Fruit fly (Drosophila melanogaster) whole organism, embryonic: ENCODE data around the gene CG14440.
A peak's percentile ranks its signal among the peaks of the same experiment; 100 is the strongest.

ENCODE experiments used
- B-H2 ChIP-seq: fragments of 200-800 bp; sonication (Bioruptor generic); optimal IDR thresholded peaks from 2 replicates; lab custom pipeline; 2018; ENCODE audit warnings: missing biosample characterization, mild to moderate bottlenecking, missing genetic modification characterization
- BEAF-32 ChIP-seq: fragments of 200-800 bp; sonication (Bioruptor generic); optimal IDR thresholded peaks from 3 replicates; lab custom pipeline; 2017; ENCODE audit warnings: missing biosample characterization, missing genetic modification characterization, mild to moderate bottlenecking, moderate library complexity, missing genetic modification reagents
- Blimp-1 ChIP-seq: fragments of 200-800 bp; sonication (Bioruptor generic); optimal IDR thresholded peaks from 3 replicates; lab custom pipeline; 2018; ENCODE audit warnings: missing biosample characterization, missing genetic modification characterization, mild to moderate bottlenecking, moderate library complexity, missing genetic modification reagents
- CG10462 ChIP-seq: fragments of 200-800 bp; sonication (Bioruptor generic); optimal IDR thresholded peaks from 2 replicates; lab custom pipeline; 2016; ENCODE audit warnings: missing biosample characterization, missing genetic modification characterization
- CG12236 ChIP-seq: fragments of 200-800 bp; sonication (Bioruptor generic); optimal IDR thresholded peaks from 2 replicates; lab custom pipeline; 2016; ENCODE audit warnings: missing biosample characterization, missing genetic modification characterization
- CG12391 ChIP-seq: fragments of 200-800 bp; sonication (Bioruptor generic); optimal IDR thresholded peaks from 3 replicates; lab custom pipeline; 2018; ENCODE audit warnings: missing biosample characterization, mild to moderate bottlenecking, missing genetic modification characterization, moderate library complexity
- CG13287 ChIP-seq: fragments of 200-800 bp; sonication (Bioruptor generic); IDR thresholded peaks from 2 replicates; pipeline ENCODE4 v1.3.6; 2022; ENCODE audit warnings: missing biosample characterization, missing genetic modification characterization; ENCODE audit not compliant: partially characterized antibody
- CG13775 ChIP-seq: fragments of 200-800 bp; sonication (Bioruptor generic); optimal IDR thresholded peaks from 3 replicates; lab custom pipeline; 2017; ENCODE audit warnings: missing biosample characterization, mild to moderate bottlenecking, missing genetic modification characterization
- CG14050 ChIP-seq: fragments of 200-800 bp; sonication (Bioruptor generic); IDR thresholded peaks from 3 replicates; pipeline ENCODE4 v1.3.6; 2022; ENCODE audit warnings: missing biosample characterization, missing genetic modification characterization
- CG15514 ChIP-seq: fragments of 200-800 bp; sonication (Bioruptor generic); optimal IDR thresholded peaks from 3 replicates; lab custom pipeline; 2017; ENCODE audit warnings: missing biosample characterization, missing genetic modification characterization, mild to moderate bottlenecking, moderate library complexity, missing genetic modification reagents
- CG2678 ChIP-seq: fragments of 200-800 bp; sonication (Bioruptor generic); optimal IDR thresholded peaks from 3 replicates; lab custom pipeline; 2019; ENCODE audit warnings: missing biosample characterization, mild to moderate bottlenecking, missing genetic modification characterization, moderate library complexity
- CG3163 ChIP-seq: fragments of 200-800 bp; sonication (Bioruptor generic); optimal IDR thresholded peaks from 3 replicates; lab custom pipeline; 2016; ENCODE audit warnings: missing biosample characterization, missing genetic modification characterization
- CG34422 ChIP-seq: fragments of 200-800 bp; sonication (Bioruptor generic); IDR thresholded peaks from 3 replicates; pipeline ENCODE4 v1.3.6; 2022; ENCODE audit warnings: missing biosample characterization, missing genetic modification characterization
- CG4424 ChIP-seq: fragments of 200-800 bp; sonication (Bioruptor generic); optimal IDR thresholded peaks from 3 replicates; lab custom pipeline; 2016; ENCODE audit warnings: missing biosample characterization, missing genetic modification characterization
- CG4730 ChIP-seq: fragments of 200-800 bp; sonication (Bioruptor generic); IDR thresholded peaks from 2 replicates; pipeline ENCODE4 v1.3.6; 2022; ENCODE audit warnings: missing biosample characterization, missing genetic modification characterization
- CG7745 ChIP-seq: fragments of 200-800 bp; sonication (Bioruptor generic); optimal IDR thresholded peaks from 2 replicates; lab custom pipeline; 2018; ENCODE audit warnings: missing biosample characterization, mild to moderate bottlenecking, missing genetic modification characterization, moderate library complexity
- CG8478 ChIP-seq: fragments of >200 bp; optimal IDR thresholded peaks from 2 replicates; lab custom pipeline; 2018
- CG8765 ChIP-seq: fragments of 200-800 bp; sonication (Bioruptor generic); IDR thresholded peaks from 2 replicates; pipeline ENCODE4 v1.3.6; 2022; ENCODE audit warnings: missing biosample characterization, missing genetic modification characterization
- CG9609 ChIP-seq: fragments of 200-800 bp; sonication (Bioruptor generic); optimal IDR thresholded peaks from 3 replicates; lab custom pipeline; 2016; ENCODE audit warnings: missing biosample characterization, missing genetic modification characterization
- CG9797 ChIP-seq: fragments of 200-800 bp; sonication (Bioruptor generic); optimal IDR thresholded peaks from 3 replicates; lab custom pipeline; 2018; ENCODE audit warnings: missing biosample characterization, mild to moderate bottlenecking, missing genetic modification characterization
- CTCF ChIP-seq: fragments of 200-800 bp; sonication (Bioruptor generic); optimal IDR thresholded peaks from 2 replicates; lab custom pipeline; 2017; ENCODE audit warnings: missing biosample characterization, mild to moderate bottlenecking, missing genetic modification characterization, moderate library complexity
- D ChIP-seq, 2 experiments: fragments of 200-800 bp in 1 of 2; fragments of >200 bp in 1 of 2; sonication (Bioruptor generic) in 1 of 2; optimal IDR thresholded peaks; 2 replicates in 1 of 2; 3 replicates in 1 of 2; lab custom pipeline; 2017; ENCODE audit warnings: mild to moderate bottlenecking in 1 of 2, missing biosample characterization in 1 of 2, missing genetic modification characterization in 1 of 2, missing genetic modification reagents in 1 of 2
- D19A ChIP-seq: fragments of 200-800 bp; optimal IDR thresholded peaks from 3 replicates; lab custom pipeline; 2019; ENCODE audit warnings: missing biosample characterization, mild to moderate bottlenecking, missing genetic modification characterization, moderate library complexity
- Dll ChIP-seq: fragments of 200-800 bp; sonication (Bioruptor generic); IDR thresholded peaks from 4 replicates; pipeline ENCODE4 v1.3.6; 2022; ENCODE audit warnings: missing biosample characterization, missing genetic modification characterization; ENCODE audit not compliant: partially characterized antibody
- Ets97D ChIP-seq: fragments of 200-800 bp; sonication (Bioruptor generic); optimal IDR thresholded peaks from 3 replicates; lab custom pipeline; 2016; ENCODE audit warnings: missing biosample characterization, missing genetic modification characterization
- Fer3 ChIP-seq: fragments of 200-800 bp; sonication (Bioruptor generic); optimal IDR thresholded peaks from 2 replicates; lab custom pipeline; 2018; ENCODE audit warnings: missing biosample characterization, mild to moderate bottlenecking, missing genetic modification characterization, moderate library complexity
- HHEX ChIP-seq: fragments of 200-800 bp; sonication (Bioruptor generic); optimal IDR thresholded peaks from 3 replicates; lab custom pipeline; 2017; ENCODE audit warnings: missing biosample characterization, mild to moderate bottlenecking, missing genetic modification characterization, missing genetic modification reagents
- MESR4 ChIP-seq: fragments of 200-800 bp; sonication (Bioruptor generic); optimal IDR thresholded peaks from 2 replicates; lab custom pipeline; 2018; ENCODE audit warnings: missing biosample characterization, mild to moderate bottlenecking, missing genetic modification characterization, moderate library complexity
- Max ChIP-seq: fragments of 200-800 bp; sonication (Bioruptor generic); optimal IDR thresholded peaks from 2 replicates; lab custom pipeline; 2016; ENCODE audit warnings: missing biosample characterization, mild to moderate bottlenecking, missing genetic modification characterization
- Nf-YC ChIP-seq: fragments of 200-800 bp; optimal IDR thresholded peaks from 3 replicates; lab custom pipeline; 2019; ENCODE audit warnings: missing biosample characterization, mild to moderate bottlenecking, missing genetic modification characterization, moderate library complexity
- Scr ChIP-seq: fragments of 200-800 bp; sonication (Bioruptor generic); IDR thresholded peaks from 2 replicates; pipeline ENCODE4 v1.3.6; 2022; ENCODE audit warnings: missing biosample characterization, missing genetic modification characterization; ENCODE audit not compliant: partially characterized antibody
- Sox102F ChIP-seq: fragments of 200-800 bp; sonication (Bioruptor generic); optimal IDR thresholded peaks from 2 replicates; lab custom pipeline; 2018; ENCODE audit warnings: missing biosample characterization, mild to moderate bottlenecking, missing genetic modification characterization, moderate library complexity
- ab ChIP-seq: fragments of 200-800 bp; sonication (Bioruptor generic); optimal IDR thresholded peaks from 2 replicates; lab custom pipeline; 2016; ENCODE audit warnings: missing biosample characterization, missing genetic modification characterization
- aop ChIP-seq: fragments of 200-800 bp; sonication (Bioruptor generic); IDR thresholded peaks from 2 replicates; pipeline ENCODE4 v1.3.6; 2022; ENCODE audit warnings: missing biosample characterization, missing genetic modification characterization
- ci ChIP-seq: fragments of 200-800 bp; sonication (Bioruptor generic); IDR thresholded peaks from 3 replicates; pipeline ENCODE4 v1.3.6; 2022; ENCODE audit warnings: missing biosample characterization, missing genetic modification characterization
- crp ChIP-seq, 2 experiments: fragments of 200-800 bp; sonication (Bioruptor generic); optimal IDR thresholded peaks; 2 replicates in 1 of 2; 3 replicates in 1 of 2; lab custom pipeline; 2017; ENCODE audit warnings: missing biosample characterization in 2 of 2, missing genetic modification characterization in 2 of 2, mild to moderate bottlenecking in 1 of 2, moderate library complexity in 1 of 2
- dati ChIP-seq: fragments of 200-800 bp; sonication (Bioruptor generic); IDR thresholded peaks from 2 replicates; pipeline ENCODE4 v1.3.6; 2022; ENCODE audit warnings: missing biosample characterization, missing genetic modification characterization
- disco-r ChIP-seq: fragments of 200-800 bp; sonication (Bioruptor generic); optimal IDR thresholded peaks from 2 replicates; lab custom pipeline; 2016; ENCODE audit warnings: missing biosample characterization, missing genetic modification characterization
- dmrt11E ChIP-seq: fragments of 200-800 bp; sonication (Bioruptor generic); optimal IDR thresholded peaks from 3 replicates; lab custom pipeline; 2018; ENCODE audit warnings: missing biosample characterization, mild to moderate bottlenecking, missing genetic modification characterization, moderate library complexity
- emc ChIP-seq: fragments of 200-800 bp; sonication (Bioruptor generic); optimal IDR thresholded peaks from 2 replicates; lab custom pipeline; 2016; ENCODE audit warnings: missing biosample characterization, missing genetic modification characterization
- hb ChIP-seq: fragments of 200-800 bp; sonication (Bioruptor generic); IDR thresholded peaks from 3 replicates; pipeline ENCODE4 v1.3.6; 2022; ENCODE audit warnings: missing biosample characterization, missing genetic modification characterization; ENCODE audit not compliant: partially characterized antibody
- her ChIP-seq: fragments of 200-800 bp; sonication (Bioruptor generic); optimal IDR thresholded peaks from 2 replicates; lab custom pipeline; 2016; ENCODE audit warnings: missing biosample characterization, missing genetic modification characterization
- inv ChIP-seq: fragments of 200-800 bp; sonication (Bioruptor generic); IDR thresholded peaks from 2 replicates; pipeline ENCODE4 v1.3.6; 2022; ENCODE audit warnings: missing biosample characterization, missing genetic modification characterization; ENCODE audit not compliant: partially characterized antibody
- kah ChIP-seq: fragments of 200-800 bp; sonication (Bioruptor generic); optimal IDR thresholded peaks from 2 replicates; lab custom pipeline; 2018; ENCODE audit warnings: missing biosample characterization, mild to moderate bottlenecking, missing genetic modification characterization
- lbe ChIP-seq: fragments of 200-800 bp; sonication (Bioruptor generic); optimal IDR thresholded peaks from 2 replicates; lab custom pipeline; 2016; ENCODE audit warnings: missing biosample characterization, mild to moderate bottlenecking, missing genetic modification characterization
- p53 ChIP-seq: fragments of 200-800 bp; sonication (Bioruptor generic); optimal IDR thresholded peaks from 2 replicates; lab custom pipeline; 2016; ENCODE audit warnings: missing biosample characterization, missing genetic modification characterization
- pnt ChIP-seq: fragments of 200-800 bp; sonication (Bioruptor generic); optimal IDR thresholded peaks from 3 replicates; lab custom pipeline; 2016; ENCODE audit warnings: missing biosample characterization, missing genetic modification characterization
- ssp ChIP-seq: fragments of 200-800 bp; sonication (Bioruptor generic); IDR thresholded peaks from 2 replicates; pipeline ENCODE4 v1.3.6; 2022; ENCODE audit warnings: missing biosample characterization, missing genetic modification characterization
- usp ChIP-seq: fragments of >200 bp; optimal IDR thresholded peaks from 2 replicates; lab custom pipeline; 2017; ENCODE audit warnings: missing biosample characterization, missing genetic modification characterization
- vnd ChIP-seq: fragments of 200-800 bp; sonication (Bioruptor generic); IDR thresholded peaks from 3 replicates; pipeline ENCODE4 v1.3.6; 2022; ENCODE audit warnings: missing biosample characterization, missing genetic modification characterization; ENCODE audit not compliant: partially characterized antibody

CG14440 gene

DNA sequence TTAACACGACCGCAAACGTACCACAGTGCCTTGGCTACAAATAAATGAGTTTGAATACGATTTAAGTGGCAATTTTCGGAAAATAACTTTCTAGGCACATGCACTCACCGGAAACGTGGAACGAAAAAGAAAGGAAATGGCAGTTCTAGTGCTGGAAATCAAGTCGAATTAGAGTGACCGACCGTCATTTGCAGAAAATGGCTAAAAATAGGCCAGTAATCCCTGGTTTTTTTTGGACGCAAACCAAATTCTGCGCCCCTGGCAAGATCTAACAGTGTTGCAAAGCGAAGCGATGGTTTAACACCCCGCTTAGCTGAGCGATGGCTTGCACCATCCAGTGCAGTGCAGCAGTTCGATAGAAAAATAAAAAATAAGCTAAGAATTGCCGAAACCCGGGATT lies 45.7 kb upstream of the CG14440 start, which contains the start of gene RpL17 (continued):
- TF ChIP-seq CG4730 (GFP tag; lab: Robert Waterston, UW), result peak; percentile 51; the same call in 1 of the 2 replicates
- peak; percentile 80 for TF ChIP-seq disco-r (GFP tag; lab: Kevin White, UChicago)
- peak; percentile 78 for TF ChIP-seq CG34422
- peak; percentile 77 for TF ChIP-seq Fer3 (tag; lab: Kevin White, UChicago)
- peak; percentile 99 for TF ChIP-seq Ets97D (GFP tag; lab: Kevin White, UChicago)
- TF ChIP-seq Sox102F (GFP tag; lab: Kevin White, UChicago), result peak; percentile 55
- TF ChIP-seq Nf-YC, result peak; percentile 8
- no peak for TF ChIP-seq D19A (tag; lab: Kevin White, UChicago)
- TF ChIP-seq dati, result peak; percentile 79
- TF ChIP-seq Max, result peak; percentile 57
- peak; percentile 82 for TF ChIP-seq CG12391 (tag; lab: Kevin White, UChicago)
- peak; percentile 63 for TF ChIP-seq pnt (GFP tag; lab: Kevin White, UChicago)
- TF ChIP-seq B-H2, result peak; percentile 89
- TF ChIP-seq crp (GFP tag; optimal IDR thresholded peaks at IDR 0.05; lab: Kevin White, UChicago), result peak in 1 of 2 experiments; percentile 57
- TF ChIP-seq CG7745 (tag; lab: Kevin White, UChicago), result peak; percentile 33
- TF ChIP-seq ci, result peak; percentile 98
- TF ChIP-seq BEAF-32 (GFP tag; lab: Kevin White, UChicago), result peak; percentile 55
- peak; percentile 36; the same call in 1 of the 2 replicates for TF ChIP-seq CG13287 (GFP tag; lab: Robert Waterston, UW)
- no peak for TF ChIP-seq hb (GFP tag; lab: Robert Waterston, UW)
- TF ChIP-seq Scr (GFP tag; lab: Robert Waterston, UW), result no peak
- peak; percentile 84 for TF ChIP-seq HHEX (GFP tag; lab: Kevin White, UChicago)
- TF ChIP-seq CG14050 (GFP tag; lab: Robert Waterston, UW), result peak; percentile 69; the same call in 2 of the 3 replicates
- TF ChIP-seq p53 (GFP tag; lab: Kevin White, UChicago), result peak; percentile 74
- TF ChIP-seq CG8765, result no peak
- TF ChIP-seq CG9797 (GFP tag; lab: Kevin White, UChicago), result peak; percentile 83
- peak; percentile 50 for TF ChIP-seq Blimp-1
- TF ChIP-seq CG8478 (lab: Kevin White, UChicago), result no peak
- peak; percentile 61 for TF ChIP-seq CTCF (GFP tag; lab: Kevin White, UChicago)
- TF ChIP-seq CG10462 (GFP tag; lab: Kevin White, UChicago), result peak; percentile 46
- TF ChIP-seq lbe (GFP tag; lab: Kevin White, UChicago), result peak; percentile 54
- TF ChIP-seq D (optimal IDR thresholded peaks at IDR 0.05; lab: Kevin White, UChicago), result peak; percentile 17
- TF ChIP-seq D (GFP tag; optimal IDR thresholded peaks at IDR 0.05; lab: Kevin White, UChicago), result peak; percentile 54
- peak; percentile 70 for TF ChIP-seq CG2678 (tag; lab: Kevin White, UChicago)
- TF ChIP-seq vnd (GFP tag; lab: Robert Waterston, UW), result no peak
- TF ChIP-seq her (GFP tag; lab: Kevin White, UChicago), result peak; percentile 83
- TF ChIP-seq aop (GFP tag; lab: Robert Waterston, UW), result no peak
- TF ChIP-seq CG4424 (GFP tag; lab: Kevin White, UChicago), result peak; percentile 63
- TF ChIP-seq MESR4 (GFP tag; lab: Kevin White, UChicago), result peak; percentile 91
- TF ChIP-seq CG9609 (GFP tag; lab: Kevin White, UChicago), result peak; percentile 84
- TF ChIP-seq dmrt11E, result peak; percentile 77
- TF ChIP-seq ssp (GFP tag; lab: Robert Waterston, UW), result peak; percentile 65
- TF ChIP-seq kah (GFP tag; lab: Kevin White, UChicago), result peak; percentile 52
- no peak for TF ChIP-seq Dll (GFP tag; lab: Robert Waterston, UW)
- TF ChIP-seq inv, result no peak; the same call in 1 of the 2 replicates
- TF ChIP-seq emc (GFP tag; lab: Kevin White, UChicago), result peak; percentile 73
- peak; percentile 88 for TF ChIP-seq CG13775 (GFP tag; lab: Kevin White, UChicago)
- TF ChIP-seq CG15514 (GFP tag; lab: Kevin White, UChicago), result peak; percentile 90
- TF ChIP-seq ab (GFP tag; lab: Kevin White, UChicago), result peak; percentile 33
- peak; percentile 78 for TF ChIP-seq CG12236 (GFP tag; lab: Kevin White, UChicago)
- TF ChIP-seq CG3163 (GFP tag; lab: Kevin White, UChicago), result peak; percentile 67
- TF ChIP-seq usp (GFP tag; lab: Kevin White, UChicago), result no peak
